Worm (Caenorhabditis elegans) whole organism, mixed stage, embryonic: ENCODE measurements around the gene W01G7.4.

Experiments
- M03D4.4 ChIP-seq: sonication (generic microtip); optimal IDR thresholded peaks from 2 replicates; lab custom pipeline; 2017; ENCODE audit warnings: mild to moderate bottlenecking, missing genetic modification characterization, missing compliant biosample characterization
- blmp-1 ChIP-seq: fragments of 150-350 bp; optimal IDR thresholded peaks from 2 replicates; lab custom pipeline; 2014; ENCODE audit warnings: missing biosample characterization, missing genetic modification characterization
- ceh-39 ChIP-seq: fragments of 150-350 bp; optimal IDR thresholded peaks from 2 replicates; lab custom pipeline; 2014; ENCODE audit warnings: missing biosample characterization, missing genetic modification characterization
- ceh-43 ChIP-seq: fragments of 200-800 bp; sonication (Bioruptor generic); optimal IDR thresholded peaks from 2 replicates; lab custom pipeline; 2018; ENCODE audit warnings: mild to moderate bottlenecking, missing genetic modification characterization, moderate library complexity, missing compliant biosample characterization
- ceh-83 ChIP-seq: fragments of 200-800 bp; sonication (Bioruptor generic); optimal IDR thresholded peaks from 2 replicates; lab custom pipeline; 2018; ENCODE audit warnings: mild to moderate bottlenecking, missing genetic modification characterization, missing compliant biosample characterization
- ces-1 ChIP-seq: fragments of 150-350 bp; optimal IDR thresholded peaks from 2 replicates; lab custom pipeline; 2014; ENCODE audit warnings: missing biosample characterization, missing genetic modification reagents, missing genetic modification characterization
- cnd-1 ChIP-seq: fragments of 200-800 bp; sonication (Bioruptor generic); optimal IDR thresholded peaks from 2 replicates; lab custom pipeline; 2018; ENCODE audit warnings: mild to moderate bottlenecking, missing genetic modification characterization, missing compliant biosample characterization
- drap-1 ChIP-seq: fragments of 200-800 bp; sonication (Bioruptor generic); optimal IDR thresholded peaks from 3 replicates; lab custom pipeline; 2018; ENCODE audit warnings: mild to moderate bottlenecking, missing genetic modification characterization, missing compliant biosample characterization
- elt-1 ChIP-seq: sonication (generic microtip); optimal IDR thresholded peaks from 2 replicates; lab custom pipeline; 2017; ENCODE audit warnings: missing genetic modification characterization, mild to moderate bottlenecking, missing compliant biosample characterization, antibody characterized with exemption, moderate library complexity, borderline replicate concordance; ENCODE audit not compliant: insufficient read depth
- elt-3 ChIP-seq: fragments of 150-350 bp; optimal IDR thresholded peaks from 2 replicates; lab custom pipeline; 2014; ENCODE audit warnings: missing biosample characterization, missing genetic modification characterization
- flh-1 ChIP-seq: fragments of 200-800 bp; sonication (Bioruptor generic); optimal IDR thresholded peaks from 2 replicates; lab custom pipeline; 2018; ENCODE audit warnings: mild to moderate bottlenecking, missing genetic modification characterization, moderate library complexity, missing compliant biosample characterization
- ham-2 ChIP-seq: fragments of 200-800 bp; sonication (Bioruptor generic); optimal IDR thresholded peaks from 2 replicates; lab custom pipeline; 2018; ENCODE audit warnings: mild to moderate bottlenecking, missing genetic modification characterization, missing compliant biosample characterization
- hlh-1 ChIP-seq: fragments of 150-350 bp; optimal IDR thresholded peaks from 2 replicates; lab custom pipeline; 2014; ENCODE audit warnings: missing biosample characterization, missing genetic modification reagents, missing genetic modification characterization
- lsy-2 ChIP-seq: fragments of 150-350 bp; optimal IDR thresholded peaks from 2 replicates; lab custom pipeline; 2014; ENCODE audit warnings: missing biosample characterization, missing genetic modification characterization
- mab-5 ChIP-seq: fragments of 150-350 bp; optimal IDR thresholded peaks from 2 replicates; lab custom pipeline; 2014; ENCODE audit warnings: missing biosample characterization, missing genetic modification characterization
- mep-1 ChIP-seq: fragments of 150-350 bp; optimal IDR thresholded peaks from 2 replicates; lab custom pipeline; 2017; ENCODE audit warnings: missing biosample characterization, missing genetic modification reagents, missing genetic modification characterization, inconsistent platforms
- mls-2 ChIP-seq: sonication (generic microtip); optimal IDR thresholded peaks from 2 replicates; lab custom pipeline; 2016; ENCODE audit warnings: mild to moderate bottlenecking, missing genetic modification characterization, moderate library complexity, missing compliant biosample characterization
- nhr-12 ChIP-seq: fragments of 150-350 bp; optimal IDR thresholded peaks from 2 replicates; lab custom pipeline; 2014; ENCODE audit warnings: missing biosample characterization, missing genetic modification characterization
- nhr-2 ChIP-seq: fragments of 150-350 bp; optimal IDR thresholded peaks from 2 replicates; lab custom pipeline; 2014; ENCODE audit warnings: missing biosample characterization, missing genetic modification characterization
- nhr-237 ChIP-seq: fragments of 150-350 bp; optimal IDR thresholded peaks from 2 replicates; lab custom pipeline; 2014; ENCODE audit warnings: missing biosample characterization, missing genetic modification characterization
- pha-4 ChIP-seq: fragments of 150-350 bp; optimal IDR thresholded peaks from 2 replicates; lab custom pipeline; 2018; ENCODE audit warnings: missing biosample characterization, missing genetic modification reagents, missing genetic modification characterization
- snpc-4 ChIP-seq: fragments of 150-350 bp; optimal IDR thresholded peaks from 2 replicates; lab custom pipeline; 2014; ENCODE audit warnings: missing biosample characterization, missing genetic modification characterization
- tbx-8 ChIP-seq: fragments of 200-800 bp; sonication (Bioruptor generic); optimal IDR thresholded peaks from 2 replicates; lab custom pipeline; 2018; ENCODE audit warnings: mild to moderate bottlenecking, missing genetic modification characterization, moderate library complexity, missing compliant biosample characterization
- unc-120 ChIP-seq: sonication (generic microtip); optimal IDR thresholded peaks from 2 replicates; lab custom pipeline; 2017; ENCODE audit warnings: missing genetic modification characterization, missing compliant biosample characterization; ENCODE audit not compliant: poor library complexity, severe bottlenecking
- unc-39 ChIP-seq: fragments of 150-350 bp; optimal IDR thresholded peaks from 2 replicates; lab custom pipeline; 2014; ENCODE audit warnings: missing biosample characterization, missing genetic modification characterization
- unc-62 ChIP-seq: fragments of 150-350 bp; optimal IDR thresholded peaks from 2 replicates; lab custom pipeline; 2014; ENCODE audit warnings: missing biosample characterization, missing genetic modification reagents, missing genetic modification characterization
- zip-8 ChIP-seq: fragments of 150-350 bp; optimal IDR thresholded peaks from 2 replicates; lab custom pipeline; 2014; ENCODE audit warnings: missing biosample characterization, missing genetic modification characterization
- ztf-11 ChIP-seq: fragments of 150-350 bp; optimal IDR thresholded peaks from 2 replicates; lab custom pipeline; 2014; ENCODE audit warnings: missing biosample characterization, missing genetic modification characterization

The W01G7.4 gene

DNA sequence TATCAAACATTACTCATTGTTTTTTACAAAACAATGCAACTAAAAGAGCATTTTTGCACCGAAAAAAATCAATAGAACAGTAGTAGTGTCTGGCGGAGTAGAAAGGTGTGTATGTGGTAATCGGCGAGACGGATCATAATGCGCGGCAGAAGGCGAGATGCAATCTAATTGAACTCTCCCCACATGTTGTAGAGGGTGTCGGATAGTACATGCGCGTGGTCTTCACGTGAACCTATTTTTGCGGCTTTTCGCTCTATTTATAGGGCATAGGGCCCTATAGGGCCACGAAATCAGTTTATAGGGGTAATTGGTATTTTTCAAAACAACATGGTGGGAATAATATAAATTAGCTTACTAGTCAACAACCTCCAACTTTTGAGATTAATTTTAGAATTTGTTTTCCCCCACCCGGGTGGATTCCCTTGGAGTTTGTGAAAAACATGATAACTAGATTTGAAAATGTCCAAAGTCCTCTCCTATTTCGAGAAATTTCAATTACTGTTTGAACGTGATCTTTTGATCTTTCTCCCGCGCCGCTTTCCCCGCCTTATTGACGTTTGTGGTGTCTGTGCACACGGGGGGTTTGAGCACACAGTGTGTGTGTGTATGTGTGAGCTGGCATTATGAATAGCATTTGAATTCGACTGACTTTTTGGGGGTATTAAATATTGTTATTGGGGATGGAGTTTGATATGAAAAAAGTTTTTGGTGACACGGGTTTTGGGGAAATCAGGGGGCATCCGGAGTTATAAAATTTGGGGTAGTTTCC lies 17.5 kb upstream of the W01G7.4 start:
- TF ChIP-seq snpc-4 (no peak), elt-1 (peak; percentile 67), mls-2 (tag; lab: Kevin White, UChicago) (peak; percentile 1), ceh-43 (GFP tag; lab: Kevin White, UChicago) (no peak), lsy-2 (tag; lab: Kevin White, UChicago) (no peak), ces-1 (GFP tag; lab: Kevin White, UChicago) (peak; percentile 8), pha-4 (tag; lab: Kevin White, UChicago) (peak; percentile 61), zip-8 (no peak), nhr-12 (tag; lab: Kevin White, UChicago) (no peak), unc-120 (no peak), unc-39 (tag; lab: Kevin White, UChicago) (peak; percentile 20), hlh-1 (no peak), cnd-1 (tag; lab: Kevin White, UChicago) (peak; percentile 24), ham-2 (GFP tag; lab: Kevin White, UChicago) (no peak), drap-1 (no peak), nhr-2 (peak; percentile 93), mep-1 (no peak)

DNA sequence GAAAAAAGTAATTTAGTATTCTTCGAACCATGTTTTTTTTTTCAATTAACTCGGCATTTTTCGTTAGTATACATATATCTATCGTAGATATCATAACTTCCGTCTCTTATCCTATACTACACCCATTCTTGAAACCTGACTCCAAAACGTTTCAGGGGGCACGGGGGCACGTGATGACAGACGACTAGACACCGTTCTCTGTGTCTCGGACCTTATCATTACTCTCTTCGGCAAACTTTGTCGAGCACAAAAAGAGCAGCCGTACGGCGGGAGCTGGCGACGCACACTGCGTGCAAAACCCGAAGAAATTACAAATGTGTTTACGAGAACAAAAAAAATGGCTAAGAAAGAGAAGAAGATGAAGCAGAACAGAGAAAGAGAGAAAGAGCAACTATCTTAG lies 16.3 kb upstream of the W01G7.4 start:
- TF ChIP-seq unc-120 (peak; percentile 3), ceh-83 (GFP tag; lab: Kevin White, UChicago) (no peak)

DNA sequence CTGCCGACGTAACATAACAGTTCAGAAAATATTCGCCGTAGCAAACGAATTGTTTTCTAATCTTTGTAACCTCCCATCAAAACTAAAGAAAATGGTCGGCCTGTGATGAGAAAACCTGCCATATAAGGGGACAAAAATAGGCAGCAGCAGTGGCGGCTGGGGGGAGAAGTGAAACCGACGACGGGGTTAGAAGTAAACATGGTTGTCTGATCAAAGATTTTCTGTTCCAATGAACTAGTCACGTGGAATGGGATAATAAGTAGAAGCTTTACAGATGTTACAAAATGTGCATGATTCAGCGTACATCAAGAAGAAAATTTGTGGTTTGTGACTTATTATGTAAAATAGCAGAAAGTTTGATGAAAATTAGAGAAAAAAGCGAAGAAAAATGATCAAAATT lies 15.3 kb upstream of the W01G7.4 start:
- no peak for TF ChIP-seq zip-8
- TF ChIP-seq ceh-39 (tag; lab: Kevin White, UChicago) = no peak

DNA sequence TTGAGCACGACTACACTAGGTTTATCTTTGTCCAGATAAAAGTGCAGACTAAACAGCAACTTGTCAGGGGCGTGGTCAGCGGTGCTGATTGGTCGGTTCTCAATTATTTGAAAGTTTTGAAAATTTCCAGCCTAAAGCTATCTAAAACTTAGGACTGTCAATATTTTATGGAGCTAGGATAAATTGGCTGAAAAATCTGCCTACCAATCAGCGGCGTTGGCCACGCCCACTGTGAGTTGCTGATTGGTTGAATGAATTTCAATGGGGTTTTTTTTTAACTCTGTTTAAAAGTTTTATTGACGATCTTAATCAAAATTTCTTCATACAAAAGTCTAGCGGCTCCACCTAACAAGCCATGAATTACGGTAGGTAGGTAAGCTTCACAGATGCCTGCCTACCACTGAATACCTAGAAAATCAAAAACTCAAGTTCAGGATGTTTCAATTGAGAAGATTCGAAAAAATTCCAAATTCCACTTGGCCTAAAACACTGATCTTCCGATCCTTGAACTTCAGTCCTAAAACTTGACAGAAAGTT lies 14.5 kb upstream of the W01G7.4 start:
- TF ChIP-seq pha-4 (tag; lab: Kevin White, UChicago) = no peak
- TF ChIP-seq, all 35 proteins: peak for 0

DNA sequence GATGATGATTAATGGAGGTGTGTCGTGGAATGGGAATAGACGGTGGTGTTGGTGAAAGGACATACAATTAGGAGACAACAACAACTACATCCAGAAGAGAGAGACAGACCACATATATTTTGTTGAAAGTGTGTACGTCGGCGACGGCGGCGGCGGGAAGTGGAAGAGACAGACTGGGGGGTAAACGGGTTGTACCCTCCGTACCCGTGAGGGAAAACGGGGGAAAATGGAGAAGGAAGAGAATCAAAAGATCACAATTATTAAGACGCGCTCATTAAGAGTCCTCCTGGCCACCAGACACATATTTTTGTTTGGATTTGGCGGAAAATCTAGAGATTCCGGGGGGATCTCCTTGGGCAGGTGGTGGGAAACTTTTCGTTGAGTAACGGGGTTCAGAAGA lies 14.0 kb upstream of the W01G7.4 start:
- TF ChIP-seq hlh-1 (peak; percentile 5), ztf-11 (tag; lab: Kevin White, UChicago) (no peak), tbx-8 (no peak), M03D4.4 (tag; lab: Kevin White, UChicago) (no peak), elt-1 (no peak), mab-5 (no peak), flh-1 (GFP tag; lab: Kevin White, UChicago) (no peak), blmp-1 (tag; lab: Kevin White, UChicago) (peak; percentile 33)

DNA sequence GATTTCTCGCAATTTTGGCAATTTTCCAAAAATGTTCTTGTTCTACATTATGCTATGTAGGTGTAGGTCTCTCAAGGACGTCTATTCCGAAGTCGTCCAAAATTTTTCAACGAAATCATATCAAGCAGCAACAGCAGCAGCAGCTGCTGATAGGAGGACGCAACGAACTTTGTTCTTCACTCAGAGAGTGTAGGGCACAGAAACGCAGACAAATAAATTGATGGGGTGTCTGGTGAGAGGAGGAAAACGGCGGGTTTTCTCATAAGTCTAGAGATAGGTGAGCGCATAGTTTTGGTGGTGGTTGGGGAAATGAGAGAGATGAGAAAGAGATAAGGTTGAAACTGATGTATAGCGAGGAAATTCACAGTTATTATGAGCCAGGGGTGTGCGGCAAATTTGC lies 11.4 kb upstream of the W01G7.4 start:
- TF ChIP-seq blmp-1 (tag; lab: Kevin White, UChicago) (no peak), nhr-2 (no peak), ham-2 (GFP tag; lab: Kevin White, UChicago) (peak; percentile 30), unc-62 (GFP tag; lab: Kevin White, UChicago) (peak; percentile 68), elt-1 (peak; percentile 30), unc-120 (peak; percentile 65), elt-3 (no peak), ces-1 (GFP tag; lab: Kevin White, UChicago) (no peak), nhr-12 (tag; lab: Kevin White, UChicago) (no peak), hlh-1 (peak; percentile 90), drap-1 (no peak), ceh-39 (tag; lab: Kevin White, UChicago) (no peak), unc-39 (tag; lab: Kevin White, UChicago) (no peak)

DNA sequence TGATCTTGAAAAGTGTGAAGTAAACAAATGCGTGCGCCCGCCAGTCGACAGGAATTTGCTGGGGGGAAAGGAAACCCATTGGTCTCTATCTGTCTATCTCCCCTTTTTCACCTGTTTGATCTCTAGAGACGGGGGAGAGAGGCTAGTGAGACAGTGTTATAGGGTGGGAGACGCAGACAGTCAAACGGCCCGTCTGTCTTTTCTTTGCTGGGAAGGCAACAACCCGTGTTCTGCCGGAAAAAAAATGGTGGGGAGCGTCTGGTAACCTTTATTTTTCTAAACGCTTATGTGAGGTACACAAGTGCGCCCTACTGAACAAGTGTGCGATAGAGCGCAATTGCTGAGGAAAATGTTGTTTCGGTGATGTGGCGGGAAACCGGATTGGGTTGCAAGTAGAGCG lies 10.0 kb upstream of the W01G7.4 start:
- TF ChIP-seq cnd-1 (tag; lab: Kevin White, UChicago) (peak; percentile 52), ceh-43 (GFP tag; lab: Kevin White, UChicago) (no peak), elt-1 (peak; percentile 23), mep-1 (peak; percentile 56), ham-2 (GFP tag; lab: Kevin White, UChicago) (peak; percentile 13), snpc-4 (no peak), unc-120 (peak; percentile 69), hlh-1 (peak; percentile 75), nhr-237 (tag; lab: Kevin White, UChicago) (peak; percentile 26)
